Fruit fly (Drosophila melanogaster) whole organism, embryonic: ENCODE data around the gene CG9497.
A peak's percentile ranks its signal among the peaks of the same experiment; 100 is the strongest.

ENCODE experiments used
- Abd-B ChIP-seq: fragments of 200-800 bp; sonication (Bioruptor generic); optimal IDR thresholded peaks from 2 replicates; lab custom pipeline; 2018; ENCODE audit warnings: missing biosample characterization, mild to moderate bottlenecking, missing genetic modification characterization, moderate library complexity
- Atf6 ChIP-seq: fragments of 200-800 bp; sonication (Bioruptor generic); IDR thresholded peaks from 2 replicates; pipeline ENCODE4 v1.3.6; 2022; ENCODE audit warnings: missing biosample characterization, missing genetic modification characterization
- Blimp-1 ChIP-seq: fragments of 200-800 bp; sonication (Bioruptor generic); optimal IDR thresholded peaks from 3 replicates; lab custom pipeline; 2018; ENCODE audit warnings: missing biosample characterization, missing genetic modification characterization, mild to moderate bottlenecking, moderate library complexity, missing genetic modification reagents
- Bteb2 ChIP-seq: fragments of 200-800 bp; sonication (Bioruptor generic); optimal IDR thresholded peaks from 2 replicates; lab custom pipeline; 2016; ENCODE audit warnings: missing biosample characterization, missing genetic modification characterization
- CG10209 ChIP-seq: fragments of 200-800 bp; sonication (Bioruptor generic); optimal IDR thresholded peaks from 3 replicates; lab custom pipeline; 2017; ENCODE audit warnings: missing biosample characterization, mild to moderate bottlenecking, missing genetic modification characterization, missing genetic modification reagents
- CG10274 ChIP-seq: fragments of 200-800 bp; sonication (Bioruptor generic); optimal IDR thresholded peaks from 3 replicates; lab custom pipeline; 2017; ENCODE audit warnings: missing biosample characterization, mild to moderate bottlenecking, missing genetic modification characterization
- CG10654 ChIP-seq: fragments of 200-800 bp; sonication (Bioruptor generic); optimal IDR thresholded peaks from 2 replicates; lab custom pipeline; 2016; ENCODE audit warnings: missing biosample characterization, missing genetic modification characterization
- CG11085 ChIP-seq: fragments of 200-800 bp; sonication (Bioruptor generic); IDR thresholded peaks from 2 replicates; pipeline ENCODE4 v1.3.6; 2022; ENCODE audit warnings: missing biosample characterization, missing genetic modification characterization
- CG12391 ChIP-seq: fragments of 200-800 bp; sonication (Bioruptor generic); optimal IDR thresholded peaks from 3 replicates; lab custom pipeline; 2018; ENCODE audit warnings: missing biosample characterization, mild to moderate bottlenecking, missing genetic modification characterization, moderate library complexity
- CG14014 ChIP-seq: fragments of 200-800 bp; sonication (Bioruptor generic); IDR thresholded peaks from 2 replicates; pipeline ENCODE4 v1.3.6; 2022; ENCODE audit warnings: missing biosample characterization, missing genetic modification characterization
- CG14050 ChIP-seq: fragments of 200-800 bp; sonication (Bioruptor generic); IDR thresholded peaks from 3 replicates; pipeline ENCODE4 v1.3.6; 2022; ENCODE audit warnings: missing biosample characterization, missing genetic modification characterization
- CG16779 ChIP-seq: fragments of 200-800 bp; sonication (Bioruptor generic); IDR thresholded peaks from 2 replicates; pipeline ENCODE4 v1.3.6; 2022; ENCODE audit warnings: missing biosample characterization, missing genetic modification characterization
- CG16863 ChIP-seq: fragments of 200-800 bp; sonication (Bioruptor generic); optimal IDR thresholded peaks from 3 replicates; lab custom pipeline; 2016; ENCODE audit warnings: missing biosample characterization, missing genetic modification characterization
- CG17359 ChIP-seq: fragments of 200-800 bp; sonication (Bioruptor generic); optimal IDR thresholded peaks from 3 replicates; lab custom pipeline; 2018; ENCODE audit warnings: missing biosample characterization, mild to moderate bottlenecking, missing genetic modification characterization, moderate library complexity
- CG2120 ChIP-seq: fragments of 200-800 bp; sonication (Bioruptor generic); optimal IDR thresholded peaks from 3 replicates; lab custom pipeline; 2016; ENCODE audit warnings: missing biosample characterization, missing genetic modification characterization
- CG2712 ChIP-seq: fragments of 200-800 bp; optimal IDR thresholded peaks from 3 replicates; lab custom pipeline; 2019; ENCODE audit warnings: missing biosample characterization, mild to moderate bottlenecking, missing genetic modification characterization, moderate library complexity
- CG32532 ChIP-seq: fragments of 200-800 bp; sonication (Bioruptor generic); IDR thresholded peaks from 2 replicates; pipeline ENCODE4 v1.3.6; 2022; ENCODE audit warnings: missing biosample characterization, missing genetic modification characterization
- CG34422 ChIP-seq: fragments of 200-800 bp; sonication (Bioruptor generic); IDR thresholded peaks from 3 replicates; pipeline ENCODE4 v1.3.6; 2022; ENCODE audit warnings: missing biosample characterization, missing genetic modification characterization
- CG4424 ChIP-seq: fragments of 200-800 bp; sonication (Bioruptor generic); optimal IDR thresholded peaks from 3 replicates; lab custom pipeline; 2016; ENCODE audit warnings: missing biosample characterization, missing genetic modification characterization
- CG6813 ChIP-seq: fragments of 200-800 bp; sonication (Bioruptor generic); optimal IDR thresholded peaks from 2 replicates; lab custom pipeline; 2017; ENCODE audit warnings: missing biosample characterization, missing genetic modification characterization, mild to moderate bottlenecking, moderate library complexity, missing genetic modification reagents
- CG7556 ChIP-seq: fragments of 200-800 bp; sonication (Bioruptor generic); optimal IDR thresholded peaks from 2 replicates; lab custom pipeline; 2017; ENCODE audit warnings: missing biosample characterization, mild to moderate bottlenecking, missing genetic modification characterization
- CG7745 ChIP-seq: fragments of 200-800 bp; sonication (Bioruptor generic); optimal IDR thresholded peaks from 2 replicates; lab custom pipeline; 2018; ENCODE audit warnings: missing biosample characterization, mild to moderate bottlenecking, missing genetic modification characterization, moderate library complexity
- CG9817 ChIP-seq: fragments of 200-800 bp; sonication (Bioruptor generic); optimal IDR thresholded peaks from 2 replicates; lab custom pipeline; 2018; ENCODE audit warnings: missing biosample characterization, mild to moderate bottlenecking, missing genetic modification characterization, moderate library complexity
- CkIIα-i1 ChIP-seq: fragments of 200-800 bp; sonication (Bioruptor generic); IDR thresholded peaks from 2 replicates; pipeline ENCODE4 v1.3.6; 2022; ENCODE audit warnings: missing biosample characterization, missing genetic modification characterization
- Eip74EF ChIP-seq, 2 experiments: fragments of 200-800 bp in 1 of 2; fragments of >200 bp in 1 of 2; sonication (Bioruptor generic) in 1 of 2; optimal IDR thresholded peaks; 2 replicates each; lab custom pipeline; 2017 to 2019; ENCODE audit warnings: missing biosample characterization in 2 of 2, missing genetic modification characterization in 2 of 2, mild to moderate bottlenecking in 1 of 2, moderate library complexity in 1 of 2
- Hr78 ChIP-seq, 2 experiments: fragments of 200-800 bp in 1 of 2; fragments of >200 bp in 1 of 2; sonication (Bioruptor generic) in 1 of 2; optimal IDR thresholded peaks; 2 replicates each; lab custom pipeline; 2017 to 2019; ENCODE audit warnings: missing biosample characterization in 2 of 2, missing genetic modification characterization in 2 of 2, mild to moderate bottlenecking in 1 of 2, moderate library complexity in 1 of 2
- Lim3 ChIP-seq: fragments of 200-800 bp; sonication (Bioruptor generic); IDR thresholded peaks from 2 replicates; pipeline ENCODE4 v1.3.6; 2022; ENCODE audit warnings: missing biosample characterization, missing genetic modification characterization
- MBD-R2 ChIP-seq: fragments of 200-800 bp; sonication (Bioruptor generic); IDR thresholded peaks from 2 replicates; pipeline ENCODE4 v1.3.6; 2022; ENCODE audit warnings: missing biosample characterization, missing genetic modification characterization
- Med ChIP-seq: fragments of 200-800 bp; sonication (Bioruptor generic); peaks from one replicate; lab custom pipeline; 2016; ENCODE audit warnings: missing biosample characterization, missing genetic modification characterization, mild to moderate bottlenecking, inconsistent platforms, moderate library complexity
- Nf-YC ChIP-seq: fragments of 200-800 bp; optimal IDR thresholded peaks from 3 replicates; lab custom pipeline; 2019; ENCODE audit warnings: missing biosample characterization, mild to moderate bottlenecking, missing genetic modification characterization, moderate library complexity
- Scr ChIP-seq: fragments of 200-800 bp; sonication (Bioruptor generic); IDR thresholded peaks from 2 replicates; pipeline ENCODE4 v1.3.6; 2022; ENCODE audit warnings: missing biosample characterization, missing genetic modification characterization; ENCODE audit not compliant: partially characterized antibody
- Side ChIP-seq: fragments of 200-800 bp; sonication (Bioruptor generic); optimal IDR thresholded peaks from 2 replicates; lab custom pipeline; 2016; ENCODE audit warnings: missing biosample characterization, missing genetic modification characterization
- Xbp1 ChIP-seq: fragments of 200-800 bp; sonication (Bioruptor generic); optimal IDR thresholded peaks from 3 replicates; lab custom pipeline; 2016; ENCODE audit warnings: missing biosample characterization, mild to moderate bottlenecking, missing genetic modification characterization
- ash1 ChIP-seq: fragments of 200-800 bp; sonication (Bioruptor generic); optimal IDR thresholded peaks from 2 replicates; lab custom pipeline; 2018; ENCODE audit warnings: missing biosample characterization, mild to moderate bottlenecking, missing genetic modification characterization
- cas ChIP-seq: fragments of 200-800 bp; sonication (Bioruptor generic); IDR thresholded peaks from 2 replicates; pipeline ENCODE4 v1.3.6; 2022; ENCODE audit warnings: missing biosample characterization, missing genetic modification characterization
- dati ChIP-seq: fragments of 200-800 bp; sonication (Bioruptor generic); IDR thresholded peaks from 2 replicates; pipeline ENCODE4 v1.3.6; 2022; ENCODE audit warnings: missing biosample characterization, missing genetic modification characterization
- dm ChIP-seq: fragments of 200-800 bp; sonication (Bioruptor generic); optimal IDR thresholded peaks from 3 replicates; lab custom pipeline; 2016; ENCODE audit warnings: missing biosample characterization, missing genetic modification characterization
- ems ChIP-seq: fragments of 200-800 bp; sonication (Bioruptor generic); optimal IDR thresholded peaks from 3 replicates; lab custom pipeline; 2016; ENCODE audit warnings: missing biosample characterization, missing genetic modification characterization
- fd64A ChIP-seq: fragments of 200-800 bp; sonication (Bioruptor generic); optimal IDR thresholded peaks from 3 replicates; lab custom pipeline; 2018; ENCODE audit warnings: missing biosample characterization, mild to moderate bottlenecking, missing genetic modification characterization
- lilli ChIP-seq: fragments of 200-800 bp; sonication (Bioruptor generic); optimal IDR thresholded peaks from 3 replicates; lab custom pipeline; 2016; ENCODE audit warnings: missing biosample characterization, missing genetic modification characterization
- lola ChIP-seq, 3 experiments: fragments of >200 bp in 2 of 3; fragments of 200-800 bp in 1 of 3; sonication (Bioruptor generic) in 1 of 3; optimal IDR thresholded peaks; 2 replicates each; lab custom pipeline; 2017 to 2019; ENCODE audit warnings: missing biosample characterization in 3 of 3, missing genetic modification characterization in 3 of 3, mild to moderate bottlenecking in 1 of 3, moderate library complexity in 1 of 3
- psq ChIP-seq: fragments of 200-800 bp; sonication (Bioruptor generic); optimal IDR thresholded peaks from 2 replicates; lab custom pipeline; 2017; ENCODE audit warnings: missing biosample characterization, missing genetic modification characterization
- repo ChIP-seq: fragments of 200-800 bp; sonication (Bioruptor generic); optimal IDR thresholded peaks from 2 replicates; lab custom pipeline; 2016; ENCODE audit warnings: missing biosample characterization, missing genetic modification characterization
- sens-2 ChIP-seq: fragments of 200-800 bp; sonication (Bioruptor generic); IDR thresholded peaks from 2 replicates; pipeline ENCODE4 v1.3.6; 2022; ENCODE audit warnings: missing biosample characterization, missing genetic modification characterization
- sna ChIP-seq: fragments of 200-800 bp; sonication (Bioruptor generic); IDR thresholded peaks from 2 replicates; pipeline ENCODE4 v1.3.6; 2022; ENCODE audit warnings: missing biosample characterization, missing genetic modification characterization; ENCODE audit not compliant: partially characterized antibody
- tap ChIP-seq: fragments of 200-800 bp; optimal IDR thresholded peaks from 3 replicates; lab custom pipeline; 2019; ENCODE audit warnings: missing biosample characterization, mild to moderate bottlenecking, missing genetic modification characterization, moderate library complexity
- tgo ChIP-seq: fragments of 200-800 bp; sonication (Bioruptor generic); IDR thresholded peaks from 3 replicates; pipeline ENCODE4 v1.3.6; 2022; ENCODE audit warnings: missing biosample characterization, missing genetic modification characterization

CG9497 gene

DNA sequence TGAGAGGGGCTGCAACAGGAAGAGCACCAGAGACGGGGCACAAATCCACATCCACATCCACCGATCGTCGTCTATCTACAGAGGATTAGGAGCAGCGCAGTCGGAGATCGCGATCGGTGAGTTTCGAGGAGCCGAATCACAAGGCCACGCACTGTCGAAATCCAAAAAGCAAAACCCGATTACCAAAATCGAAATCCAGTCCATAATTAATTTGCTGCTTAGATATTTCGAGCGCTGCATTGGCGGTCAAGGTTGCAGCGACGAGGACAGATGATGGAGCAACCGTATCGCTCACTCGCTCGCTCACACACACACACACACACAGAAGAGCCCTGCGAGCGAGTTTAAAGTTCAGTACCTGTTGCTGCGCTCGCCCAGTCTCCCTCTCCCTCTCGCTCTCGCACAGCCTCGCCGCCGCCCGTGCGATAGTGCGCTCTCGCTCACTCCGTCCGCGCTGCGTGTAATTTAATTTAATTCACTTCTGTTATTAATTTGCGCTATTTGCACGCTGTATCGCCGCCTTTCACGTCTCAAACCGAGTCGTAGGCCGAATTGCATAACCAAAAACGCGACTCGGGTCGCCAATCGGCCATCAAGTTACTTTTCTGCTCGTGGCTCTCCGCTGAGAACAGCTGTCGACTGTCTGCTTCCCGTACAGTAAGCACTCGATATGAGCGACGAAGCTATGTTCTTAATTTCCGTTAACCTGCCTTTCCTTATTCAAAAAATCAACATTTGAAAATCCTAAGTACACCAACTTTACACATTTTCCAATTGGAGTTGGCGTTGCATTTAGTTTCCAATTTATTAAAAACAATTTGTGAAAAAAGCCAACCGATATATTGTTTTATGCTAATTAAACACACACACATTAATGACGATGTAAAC is 9.0 kb downstream of the CG9497 start (continued):
- peak in 1 of 3 experiments; percentile 5 for TF ChIP-seq lola (GFP tag; optimal IDR thresholded peaks at IDR 0.05; lab: Kevin White, UChicago)
- peak; percentile 44 for TF ChIP-seq CG4424 (GFP tag; lab: Kevin White, UChicago)
- TF ChIP-seq Nf-YC (tag; lab: Kevin White, UChicago), result peak; percentile 2
- TF ChIP-seq CkIIα-i1, result no peak
- TF ChIP-seq sna (GFP tag; lab: Robert Waterston, UW), result peak; percentile 15; the same call in 1 of the 2 replicates
- TF ChIP-seq repo, result peak; percentile 38
- TF ChIP-seq CG2120 (GFP tag; lab: Kevin White, UChicago), result peak; percentile 71
- TF ChIP-seq Xbp1, result peak; percentile 43
- TF ChIP-seq sens-2 (GFP tag; lab: Robert Waterston, UW), result 0 out of 2 replicates have a peak, but pooled peaks have one; percentile 37
- TF ChIP-seq CG16863 (GFP tag; lab: Kevin White, UChicago), result peak; percentile 40
- TF ChIP-seq CG6813 (GFP tag; lab: Kevin White, UChicago), result peak; percentile 15
- TF ChIP-seq Side, result peak; percentile 4
- no peak for TF ChIP-seq CG16779
- TF ChIP-seq tgo (GFP tag; lab: Robert Waterston, UW), result peak; percentile 37; the same call in 2 of the 3 replicates
- TF ChIP-seq Scr (GFP tag; lab: Robert Waterston, UW), result no peak
- TF ChIP-seq CG10209 (GFP tag; lab: Kevin White, UChicago), result no peak
- peak; percentile 40 for TF ChIP-seq CG9817 (tag; lab: Kevin White, UChicago)
- peak; percentile 46 for TF ChIP-seq lilli (GFP tag; lab: Kevin White, UChicago)
- peak; percentile 50 for TF ChIP-seq CG17359 (tag; lab: Kevin White, UChicago)
- TF ChIP-seq CG14050 (GFP tag; lab: Robert Waterston, UW), result no peak
- peak in 1 of 2 experiments; percentile 100 for TF ChIP-seq Hr78 (GFP tag; optimal IDR thresholded peaks at IDR 0.05; lab: Kevin White, UChicago)
- TF ChIP-seq CG7556 (GFP tag; lab: Kevin White, UChicago), result peak; percentile 22
- no peak for TF ChIP-seq CG10654
- no peak for TF ChIP-seq fd64A (GFP tag; lab: Kevin White, UChicago)
- TF ChIP-seq MBD-R2, result peak; percentile 5; the same call in 1 of the 2 replicates
- TF ChIP-seq CG7745 (tag; lab: Kevin White, UChicago), result peak; percentile 92
- TF ChIP-seq psq (GFP tag; lab: Kevin White, UChicago), result no peak
- no peak for TF ChIP-seq CG11085 (GFP tag; lab: Robert Waterston, UW)
- TF ChIP-seq CG14014 (GFP tag; lab: Robert Waterston, UW), result peak; percentile 47
- TF ChIP-seq Med (GFP tag; lab: Kevin White, UChicago), result peak; percentile 87
- TF ChIP-seq Atf6 (GFP tag; lab: Robert Waterston, UW), result peak; percentile 30; the same call in 1 of the 2 replicates
- no peak for TF ChIP-seq Abd-B
- TF ChIP-seq CG12391, result peak; percentile 41
- peak; percentile 22 for TF ChIP-seq CG2712 (tag; lab: Kevin White, UChicago)
- TF ChIP-seq ash1, result no peak
- peak; percentile 18 for TF ChIP-seq dm (GFP tag; lab: Kevin White, UChicago)
- TF ChIP-seq tap (tag; lab: Kevin White, UChicago), result peak; percentile 20
- TF ChIP-seq dati (GFP tag; lab: Robert Waterston, UW), result 0 out of 2 replicates have a peak, but pooled peaks have one; percentile 41
- no peak for TF ChIP-seq Lim3 (GFP tag; lab: Robert Waterston, UW)
- peak; percentile 42; the same call in 1 of the 2 replicates for TF ChIP-seq CG32532 (GFP tag; lab: Robert Waterston, UW)
- no peak for TF ChIP-seq CG10274 (GFP tag; lab: Kevin White, UChicago)
- peak; percentile 26; the same call in 1 of the 2 replicates for TF ChIP-seq cas (GFP tag; lab: Robert Waterston, UW)
- peak; percentile 69; the same call in 2 of the 3 replicates for TF ChIP-seq CG34422
- peak; percentile 30 for TF ChIP-seq Bteb2 (GFP tag; lab: Kevin White, UChicago)
- peak; percentile 8 for TF ChIP-seq Blimp-1 (GFP tag; lab: Kevin White, UChicago)
- no peak for TF ChIP-seq Eip74EF (GFP tag; optimal IDR thresholded peaks at IDR 0.05; lab: Kevin White, UChicago)
- peak; percentile 27 for TF ChIP-seq ems (GFP tag; lab: Kevin White, UChicago)
